Fruit fly (Drosophila melanogaster) whole organism, wandering third instar larva: Measurements from ENCODE around the gene IKKbeta.

Source experiments
- Hr78 ChIP-seq: fragments of >200 bp; optimal IDR thresholded peaks from 2 replicates; lab custom pipeline; 2017; ENCODE audit warnings: missing biosample characterization, missing genetic modification characterization
- Hr83 ChIP-seq: fragments of 200-300 bp; sonication (Bioruptor generic); optimal IDR thresholded peaks from 2 replicates; lab custom pipeline; 2016; ENCODE audit warnings: missing biosample characterization, mild to moderate bottlenecking, missing genetic modification characterization, moderate library complexity; ENCODE audit not compliant: poor library complexity, severe bottlenecking
- N ChIP-seq: fragments of >200 bp; optimal IDR thresholded peaks from 2 replicates; lab custom pipeline; 2018; ENCODE audit warnings: missing biosample characterization, missing external identifiers, missing genetic modification characterization
- fru ChIP-seq: fragments of 200-800 bp; sonication (Bioruptor generic); optimal IDR thresholded peaks from 3 replicates; lab custom pipeline; 2016; ENCODE audit warnings: missing biosample characterization, mild to moderate bottlenecking, missing genetic modification characterization

DNA sequence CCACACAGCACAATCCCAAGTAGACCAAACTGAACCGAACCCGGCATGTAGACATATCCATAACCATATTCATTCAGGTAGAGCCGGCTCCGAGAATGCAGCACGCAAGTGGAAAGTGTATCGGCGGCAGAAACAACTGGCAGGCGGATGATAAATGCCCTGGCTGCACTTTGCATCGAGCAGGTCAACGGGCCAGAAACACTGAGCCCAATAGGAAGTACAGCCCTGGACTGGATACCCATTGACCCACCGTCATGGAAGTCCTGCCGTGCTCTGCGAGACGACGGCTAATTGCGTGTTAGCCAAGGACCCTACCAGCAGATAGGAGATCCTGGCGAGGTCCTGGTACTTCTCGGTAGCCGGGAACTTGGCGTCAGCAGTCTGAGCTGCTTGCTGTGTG lies 19.6 kb downstream of the IKKbeta start:
- TF ChIP-seq Hr78 (GFP tag; lab: Kevin White, UChicago): no peak
- no peak for TF ChIP-seq N
- no peak for TF ChIP-seq fru (GFP tag; lab: Kevin White, UChicago)
- no peak for TF ChIP-seq Hr83
